Worm (Caenorhabditis elegans): ENCODE measurements around the gene ech-1.1.

DNA sequence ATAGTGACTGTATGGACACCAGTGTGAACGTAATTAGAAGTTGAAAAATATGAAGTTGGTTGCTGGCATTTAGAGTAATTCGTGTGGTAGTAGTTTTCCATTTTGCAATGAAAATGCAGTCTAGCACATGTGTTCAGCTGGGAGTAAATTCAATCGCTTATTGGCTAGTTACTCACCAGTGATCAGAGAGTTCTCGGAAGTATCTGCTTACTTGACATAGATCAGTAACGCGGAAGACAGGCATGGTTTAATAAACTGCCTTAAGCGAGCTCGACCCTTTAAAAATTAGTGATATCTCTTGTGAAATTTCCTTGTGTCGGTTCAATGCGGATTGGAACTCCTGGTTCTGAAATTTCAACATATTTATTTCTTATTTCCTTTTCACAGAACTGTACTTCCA is 14.9 kb upstream of the ech-1.1 start, which contains the start of gene srh-52:
- TF ChIP-seq F22D6.2 (tag; optimal IDR thresholded peaks at IDR 0.05): no peak
- no peak for TF ChIP-seq egl-18 (GFP tag; IDR thresholded peaks at IDR 0.05)
- TF ChIP-seq F57C9.4 (tag; optimal IDR thresholded peaks at IDR 0.05): no peak
- no peak for TF ChIP-seq cebp-2 (GFP tag; IDR thresholded peaks at IDR 0.05)
- TF ChIP-seq pha-4 (tag; optimal IDR thresholded peaks at IDR 0.05): no peak
- TF ChIP-seq unc-62 (GFP tag; optimal IDR thresholded peaks at IDR 0.05): no peak
- no peak for TF ChIP-seq hlh-26 (GFP tag; conservative IDR thresholded peaks at IDR 0.05)
- no peak for TF ChIP-seq nhr-27 (tag; optimal IDR thresholded peaks at IDR 0.05)
- TF ChIP-seq ama-1 (optimal IDR thresholded peaks at IDR 0.05): no peak
- no peak for TF ChIP-seq ama-1 (GFP tag; optimal IDR thresholded peaks at IDR 0.05)
- no peak for TF ChIP-seq snpc-4 (GFP tag; optimal IDR thresholded peaks at IDR 0.05)
- TF ChIP-seq snpc-4 (tag; optimal IDR thresholded peaks at IDR 0.05): no peak
- no peak for TF ChIP-seq pbrm-1 (GFP tag; IDR thresholded peaks at IDR 0.05)
